Fruit fly (Drosophila melanogaster) whole organism, pupa: ENCODE data around the gene Sas-4.

Experiments used
- CG10348 ChIP-seq: fragments of 200-800 bp; sonication (Bioruptor generic); IDR thresholded peaks from 2 replicates; pipeline ENCODE4 v1.3.6; 2022; ENCODE audit warnings: missing biosample characterization, missing genetic modification characterization
- CG13204 ChIP-seq: fragments of 200-800 bp; sonication (Bioruptor generic); optimal IDR thresholded peaks from 2 replicates; lab custom pipeline; 2018; ENCODE audit warnings: missing biosample characterization, mild to moderate bottlenecking, missing genetic modification characterization, moderate library complexity
- CG14655 ChIP-seq: fragments of 200-800 bp; sonication (Bioruptor generic); optimal IDR thresholded peaks from 3 replicates; lab custom pipeline; 2017; ENCODE audit warnings: mild to moderate bottlenecking, missing biosample characterization, missing genetic modification reagents, missing genetic modification characterization
- CG15710 ChIP-seq: fragments of 200-800 bp; sonication (Bioruptor generic); optimal IDR thresholded peaks from 2 replicates; lab custom pipeline; 2018; ENCODE audit warnings: missing biosample characterization, mild to moderate bottlenecking, missing genetic modification characterization, moderate library complexity
- CG17806 ChIP-seq: fragments of 200-800 bp; sonication (Bioruptor generic); optimal IDR thresholded peaks from 2 replicates; lab custom pipeline; 2018; ENCODE audit warnings: missing biosample characterization, mild to moderate bottlenecking, missing genetic modification characterization, moderate library complexity
- CG32121 ChIP-seq: fragments of 200-800 bp; sonication (Bioruptor generic); IDR thresholded peaks from 2 replicates; pipeline ENCODE4 v1.3.6; 2022; ENCODE audit warnings: missing biosample characterization, missing genetic modification characterization
- CG34367 ChIP-seq: fragments of 200-800 bp; sonication (Bioruptor generic); optimal IDR thresholded peaks from 2 replicates; lab custom pipeline; 2018; ENCODE audit warnings: missing biosample characterization, mild to moderate bottlenecking, missing genetic modification characterization
- CG4496 ChIP-seq: fragments of 200-800 bp; sonication (Bioruptor generic); IDR thresholded peaks from 3 replicates; pipeline ENCODE4 v1.3.6; 2022; ENCODE audit warnings: missing biosample characterization, missing genetic modification characterization
- CG8159 ChIP-seq: fragments of 200-800 bp; sonication (Bioruptor generic); optimal IDR thresholded peaks from 3 replicates; lab custom pipeline; 2018; ENCODE audit warnings: missing biosample characterization, mild to moderate bottlenecking, missing genetic modification characterization, moderate library complexity
- CG8301 ChIP-seq: fragments of 200-800 bp; sonication (Bioruptor generic); optimal IDR thresholded peaks from 2 replicates; lab custom pipeline; 2018; ENCODE audit warnings: missing biosample characterization, mild to moderate bottlenecking, missing genetic modification characterization
- CG9948 ChIP-seq: fragments of 200-800 bp; sonication (Bioruptor generic); optimal IDR thresholded peaks from 2 replicates; lab custom pipeline; 2018; ENCODE audit warnings: missing biosample characterization, mild to moderate bottlenecking, missing genetic modification characterization, moderate library complexity
- D1 ChIP-seq: fragments of 200-800 bp; sonication (Bioruptor generic); optimal IDR thresholded peaks from 2 replicates; lab custom pipeline; 2018; ENCODE audit warnings: missing biosample characterization, mild to moderate bottlenecking, missing genetic modification characterization, moderate library complexity
- EcR ChIP-seq: fragments of 200-800 bp; sonication (Bioruptor generic); optimal IDR thresholded peaks from 3 replicates; lab custom pipeline; 2019; ENCODE audit warnings: missing biosample characterization, missing genetic modification characterization, mild to moderate bottlenecking, moderate library complexity, missing genetic modification reagents
- Ets98B ChIP-seq: fragments of 200-800 bp; sonication (Bioruptor generic); IDR thresholded peaks from 2 replicates; pipeline ENCODE4 v1.3.6; 2022; ENCODE audit warnings: missing biosample characterization, missing genetic modification characterization
- Pif1A ChIP-seq: fragments of 200-800 bp; sonication (Bioruptor generic); optimal IDR thresholded peaks from 3 replicates; lab custom pipeline; 2016; ENCODE audit warnings: missing biosample characterization, missing genetic modification characterization
- Pif1B ChIP-seq: fragments of 200-800 bp; sonication (Bioruptor generic); optimal IDR thresholded peaks from 3 replicates; lab custom pipeline; 2016; ENCODE audit warnings: missing biosample characterization, missing genetic modification characterization
- Snoo ChIP-seq: fragments of 200-800 bp; sonication (Bioruptor generic); optimal IDR thresholded peaks from 3 replicates; lab custom pipeline; 2017; ENCODE audit warnings: missing biosample characterization, mild to moderate bottlenecking, missing genetic modification characterization, inconsistent platforms
- fd96Ca ChIP-seq: fragments of 200-800 bp; sonication (Bioruptor generic); IDR thresholded peaks from 3 replicates; pipeline ENCODE4 v1.3.6; 2022; ENCODE audit warnings: missing biosample characterization, missing genetic modification characterization
- gl ChIP-seq: fragments of 200-800 bp; sonication (Bioruptor generic); optimal IDR thresholded peaks from 2 replicates; lab custom pipeline; 2018; ENCODE audit warnings: missing biosample characterization, mild to moderate bottlenecking, missing genetic modification characterization
- rn ChIP-seq: fragments of 200-800 bp; sonication (Bioruptor generic); IDR thresholded peaks from 2 replicates; pipeline ENCODE4 v1.3.6; 2022; ENCODE audit warnings: missing biosample characterization, missing genetic modification characterization

The Sas-4 gene

DNA sequence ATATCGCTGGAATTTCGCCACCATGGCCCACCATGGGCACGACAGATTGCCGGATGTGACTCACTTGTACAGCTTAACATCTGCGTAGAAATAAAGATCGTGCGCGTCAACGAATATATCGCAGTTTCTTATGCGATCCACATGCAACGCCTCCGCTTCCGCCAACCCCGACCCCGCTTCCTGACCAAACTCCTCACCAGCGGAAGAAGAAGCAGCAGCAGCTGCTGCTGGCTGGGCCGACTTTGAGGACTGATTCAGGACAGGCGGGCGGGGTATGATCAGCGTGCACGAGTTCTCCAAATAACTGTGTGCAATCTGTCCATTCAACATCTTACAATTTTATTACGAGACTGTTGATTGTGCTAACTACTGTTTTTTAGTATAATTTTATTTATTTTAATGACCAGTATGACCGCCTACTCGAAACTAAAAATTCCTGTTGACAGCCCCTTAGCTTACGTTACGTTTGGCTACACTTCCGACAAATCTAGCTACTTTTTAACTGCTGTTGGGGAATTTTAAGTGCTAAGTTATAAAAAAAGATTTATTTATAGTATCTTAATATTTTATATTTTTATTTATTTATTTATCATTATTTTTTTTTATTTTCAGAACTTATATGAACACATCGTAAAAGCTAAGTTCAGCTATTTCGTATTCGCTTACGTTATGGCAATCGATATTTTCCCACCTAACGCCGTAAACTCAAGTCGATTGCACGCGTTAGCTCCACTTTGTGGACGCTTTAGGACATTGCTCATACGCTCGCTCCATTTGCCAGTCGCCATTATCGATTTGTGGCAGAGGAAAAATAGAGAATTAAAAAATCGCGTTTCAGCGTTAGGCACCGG lies 35.3 kb downstream of the Sas-4 start, which contains the start of the genes CG10055 and lap:
CG10055 (minus strand) TSS at position 432 of the 851 bp plus-strand sequence.
lap (plus strand) TSS at position 753 of the 851 bp plus-strand sequence.
- TF ChIP-seq CG32121 (GFP tag; lab: Robert Waterston, UW) (no peak), CG8301 (no peak), Ets98B (GFP tag; lab: Robert Waterston, UW) (0 out of 2 replicates have a peak, but pooled peaks have one; percentile 9), D1 (tag; lab: Kevin White, UChicago) (no peak), CG8159 (tag; lab: Kevin White, UChicago) (no peak), CG17806 (tag; lab: Kevin White, UChicago) (no peak), CG10348 (GFP tag; lab: Robert Waterston, UW) (no peak)

DNA sequence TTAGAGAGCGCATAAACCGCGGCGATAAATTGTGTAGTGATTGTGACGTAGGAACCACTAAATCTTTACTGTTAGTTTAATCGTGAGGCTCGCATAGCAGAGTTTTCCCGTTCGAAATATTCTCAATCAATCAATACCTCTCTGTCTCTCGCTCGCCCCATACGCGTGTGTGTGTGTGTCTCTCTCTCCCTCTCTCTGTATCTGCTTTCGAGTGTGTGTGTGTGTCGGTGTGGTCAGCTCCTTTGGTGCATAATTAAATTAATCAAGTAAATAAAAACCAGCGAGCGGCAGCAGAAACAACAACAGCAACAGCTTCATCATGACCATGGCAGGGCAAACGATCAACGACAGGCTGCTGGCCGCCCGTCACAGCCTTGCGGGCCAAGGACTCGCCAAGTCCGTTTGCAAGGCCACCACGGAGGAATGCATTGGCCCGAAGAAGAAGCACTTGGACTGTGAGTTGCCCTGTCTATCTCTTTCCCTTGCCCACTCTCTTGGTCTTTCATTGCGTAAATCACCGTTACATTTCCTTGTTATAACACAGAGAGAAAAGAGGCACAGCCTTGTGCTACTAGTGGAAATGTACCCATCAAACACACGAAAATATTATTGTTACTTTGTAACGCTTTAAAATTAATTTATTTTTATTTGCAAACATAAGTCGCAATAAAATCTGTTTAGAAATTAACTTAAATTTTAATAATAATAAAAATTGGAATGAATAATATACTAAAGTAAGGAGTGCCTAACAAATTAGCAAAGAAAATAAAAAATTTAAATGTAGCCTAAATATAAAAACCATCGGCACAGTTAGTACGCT lies 36.1 kb downstream of the Sas-4 start:
- peak; percentile 28 for TF ChIP-seq CG9948
- TF ChIP-seq CG17806 (tag; lab: Kevin White, UChicago) = peak; percentile 47
- TF ChIP-seq CG15710 (tag; lab: Kevin White, UChicago) = no peak
- TF ChIP-seq Pif1B (GFP tag; lab: Kevin White, UChicago) = no peak
- no peak for TF ChIP-seq fd96Ca (GFP tag; lab: Robert Waterston, UW)
- peak; percentile 92 for TF ChIP-seq EcR (GFP tag; lab: Kevin White, UChicago)
- TF ChIP-seq Ets98B (GFP tag; lab: Robert Waterston, UW) = 0 out of 2 replicates have a peak, but pooled peaks have one; percentile 5
- no peak for TF ChIP-seq D1 (tag; lab: Kevin White, UChicago)
- no peak for TF ChIP-seq rn
- TF ChIP-seq CG32121 (GFP tag; lab: Robert Waterston, UW) = 0 out of 2 replicates have a peak, but pooled peaks have one; percentile 24
- TF ChIP-seq CG34367 (tag; lab: Kevin White, UChicago) = peak; percentile 6
- TF ChIP-seq CG8301 = peak; percentile 21
- peak; percentile 40 for TF ChIP-seq CG8159 (tag; lab: Kevin White, UChicago)
- no peak for TF ChIP-seq CG13204 (GFP tag; lab: Kevin White, UChicago)

DNA sequence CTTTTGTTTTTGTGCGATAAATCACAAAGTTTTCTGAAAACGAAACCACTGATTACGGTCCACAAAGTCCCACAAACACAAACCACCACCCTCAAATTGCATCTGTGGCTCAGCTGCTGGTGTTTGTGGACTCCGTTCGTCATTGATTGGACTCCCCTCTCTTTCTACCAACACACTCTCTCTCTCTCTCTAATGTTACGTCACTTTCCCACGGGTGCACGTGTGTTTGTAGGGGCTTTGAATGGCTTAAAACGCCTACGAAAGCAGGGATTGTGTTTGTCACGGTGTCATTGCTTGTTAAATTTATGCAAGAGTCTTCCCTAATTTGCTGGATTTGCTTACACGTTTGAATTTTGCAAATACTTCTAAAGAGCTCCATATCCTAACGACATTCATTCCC lies 36.8 kb downstream of the Sas-4 start:
- TF ChIP-seq rn (no peak), D1 (tag; lab: Kevin White, UChicago) (no peak), CG34367 (tag; lab: Kevin White, UChicago) (no peak), EcR (GFP tag; lab: Kevin White, UChicago) (no peak), CG14655 (GFP tag; lab: Kevin White, UChicago) (no peak), CG13204 (GFP tag; lab: Kevin White, UChicago) (no peak), fd96Ca (GFP tag; lab: Robert Waterston, UW) (no peak), Pif1B (GFP tag; lab: Kevin White, UChicago) (no peak), CG32121 (GFP tag; lab: Robert Waterston, UW) (no peak), CG10348 (GFP tag; lab: Robert Waterston, UW) (no peak), Ets98B (GFP tag; lab: Robert Waterston, UW) (no peak), CG8301 (no peak), CG4496 (no peak), gl (no peak), CG9948 (no peak), Pif1A (GFP tag; lab: Kevin White, UChicago) (no peak), CG17806 (tag; lab: Kevin White, UChicago) (no peak), CG8159 (tag; lab: Kevin White, UChicago) (no peak), Snoo (tag; lab: Kevin White, UChicago) (no peak)

DNA sequence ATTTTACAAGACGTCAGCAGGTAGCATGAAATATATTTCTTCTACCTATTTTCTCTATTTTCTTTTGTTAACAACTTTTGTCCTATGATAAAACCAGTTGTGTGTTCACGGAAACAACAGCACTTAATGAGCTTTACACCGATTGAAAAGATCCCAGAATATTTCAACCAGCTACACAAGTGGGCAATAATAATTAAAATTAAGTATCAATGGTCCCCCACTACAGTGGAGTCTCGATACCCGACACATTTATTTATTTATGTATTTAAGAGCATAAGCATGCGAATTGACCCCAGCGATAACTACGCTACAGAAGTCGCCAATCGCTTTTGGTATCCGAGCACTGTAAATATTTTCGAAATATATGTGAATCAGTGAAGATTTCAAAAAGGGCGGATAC lies 37.5 kb downstream of the Sas-4 start:
- no peak for TF ChIP-seq rn
- no peak for TF ChIP-seq Pif1B (GFP tag; lab: Kevin White, UChicago)
- TF ChIP-seq fd96Ca (GFP tag; lab: Robert Waterston, UW) = no peak
- no peak for TF ChIP-seq CG9948
- TF ChIP-seq CG8301 = no peak
- TF ChIP-seq Snoo (tag; lab: Kevin White, UChicago) = no peak
- TF ChIP-seq CG13204 (GFP tag; lab: Kevin White, UChicago) = no peak
- TF ChIP-seq Pif1A (GFP tag; lab: Kevin White, UChicago) = no peak
- TF ChIP-seq CG34367 (tag; lab: Kevin White, UChicago) = no peak
- TF ChIP-seq gl = no peak
- no peak for TF ChIP-seq CG32121 (GFP tag; lab: Robert Waterston, UW)
- no peak for TF ChIP-seq Ets98B (GFP tag; lab: Robert Waterston, UW)
- TF ChIP-seq CG4496 = no peak
- TF ChIP-seq D1 (tag; lab: Kevin White, UChicago) = no peak
- no peak for TF ChIP-seq CG8159 (tag; lab: Kevin White, UChicago)
- no peak for TF ChIP-seq CG10348 (GFP tag; lab: Robert Waterston, UW)
- no peak for TF ChIP-seq CG14655 (GFP tag; lab: Kevin White, UChicago)

DNA sequence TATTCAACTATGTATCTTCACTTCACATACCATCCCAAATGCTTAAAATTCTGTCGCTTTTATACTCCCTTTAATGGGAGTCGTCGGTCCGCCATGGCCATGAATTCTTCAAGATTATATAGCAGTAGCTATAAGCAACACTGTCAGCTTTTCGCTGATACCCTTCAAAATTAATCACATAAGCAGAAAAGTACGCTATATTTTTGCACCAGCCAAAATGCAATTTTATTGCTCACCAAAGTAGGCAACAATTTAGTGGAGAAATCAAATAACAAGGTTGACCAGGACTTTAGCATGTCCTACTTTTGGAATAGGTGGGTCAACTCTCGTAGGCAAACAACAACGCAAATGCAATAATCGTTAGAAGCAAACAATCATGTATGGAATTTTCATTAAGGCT lies 48.7 kb downstream of the Sas-4 start:
- peak; percentile 34 for TF ChIP-seq D1 (tag; lab: Kevin White, UChicago)
- no peak for TF ChIP-seq CG10348 (GFP tag; lab: Robert Waterston, UW)
